In genomic region chr3R:15650250-15650649, dm6 we compare ENCODE assay signal across 2 fruit fly cellular contexts.
A peak's percentile ranks its signal among the peaks of the same experiment; 100 is the strongest.
TF ChIP-seq lines count a peak whose summit lies in the region.

No protein-coding gene starts in this region.

TF ChIP-seq in whole organism, embryonic, 481 proteins besides CTCF, POLR2A, EP300 and RAD21 (continued from another document):
- peak; percentile 41 for TF ChIP-seq dmrt99B (tag; optimal IDR thresholded peaks at IDR 0.05; lab: Kevin White, UChicago)
- peak; percentile 33 for TF ChIP-seq CG13424 (tag; optimal IDR thresholded peaks at IDR 0.05; lab: Kevin White, UChicago)
- peak; percentile 40 for TF ChIP-seq nmo (GFP tag; optimal IDR thresholded peaks at IDR 0.05; lab: Kevin White, UChicago)
- peak in 1 of 2 experiments; percentile 73 for TF ChIP-seq bsh (GFP tag; optimal IDR thresholded peaks at IDR 0.05; lab: Kevin White, UChicago)
- peak; percentile 41 for TF ChIP-seq CG11504 (tag; optimal IDR thresholded peaks at IDR 0.05; lab: Kevin White, UChicago)
- peak; percentile 69 for TF ChIP-seq CG17361 (GFP tag; IDR thresholded peaks at IDR 0.05; lab: Robert Waterston, UW)
- TF ChIP-seq Lim3 (GFP tag; IDR thresholded peaks at IDR 0.05; lab: Robert Waterston, UW), result no peak
- peak; percentile 34; the same call in 1 of the 2 replicates for TF ChIP-seq Xrp1 (GFP tag; IDR thresholded peaks at IDR 0.05; lab: Robert Waterston, UW)
- peak; percentile 45 for TF ChIP-seq phol (tag; optimal IDR thresholded peaks at IDR 0.05; lab: Kevin White, UChicago)
- peak; percentile 63 for TF ChIP-seq CG10979 (tag; optimal IDR thresholded peaks at IDR 0.05; lab: Kevin White, UChicago)
- peak; percentile 8 for TF ChIP-seq CG7556 (GFP tag; optimal IDR thresholded peaks at IDR 0.05; lab: Kevin White, UChicago)
- TF ChIP-seq Sox102F (GFP tag; optimal IDR thresholded peaks at IDR 0.05; lab: Kevin White, UChicago), result peak; percentile 56
- no peak for TF ChIP-seq Awh (GFP tag; IDR thresholded peaks at IDR 0.05; lab: Robert Waterston, UW)
- peak; percentile 51 for TF ChIP-seq CG15601 (tag; optimal IDR thresholded peaks at IDR 0.05; lab: Kevin White, UChicago)
- no peak for TF ChIP-seq pho (GFP tag; optimal IDR thresholded peaks at IDR 0.05; lab: Kevin White, UChicago)
- peak; percentile 16 for TF ChIP-seq trem (tag; optimal IDR thresholded peaks at IDR 0.05; lab: Kevin White, UChicago)
- TF ChIP-seq wek (GFP tag; optimal IDR thresholded peaks at IDR 0.05; lab: Kevin White, UChicago), result peak; percentile 32
- TF ChIP-seq CG8388 (GFP tag; optimal IDR thresholded peaks at IDR 0.05; lab: Kevin White, UChicago), result peak; percentile 36
- TF ChIP-seq CG7839 (tag; optimal IDR thresholded peaks at IDR 0.05; lab: Kevin White, UChicago), result peak; percentile 21
- peak; percentile 22 for TF ChIP-seq gsb-n (tag; optimal IDR thresholded peaks at IDR 0.05; lab: Kevin White, UChicago)
- TF ChIP-seq CG31388 (GFP tag; optimal IDR thresholded peaks at IDR 0.05; lab: Kevin White, UChicago), result no peak
- TF ChIP-seq lola (GFP tag; optimal IDR thresholded peaks at IDR 0.05; lab: Kevin White, UChicago), result peak in 1 of 3 experiments; percentile 79
- TF ChIP-seq CG7357 (GFP tag; IDR thresholded peaks at IDR 0.05; lab: Robert Waterston, UW), result 0 out of 3 replicates have a peak, but pooled peaks have one; percentile 7
- TF ChIP-seq CG1529 (GFP tag; optimal IDR thresholded peaks at IDR 0.05; lab: Kevin White, UChicago), result peak; percentile 15
- TF ChIP-seq CG8924 (tag; optimal IDR thresholded peaks at IDR 0.05; lab: Kevin White, UChicago), result peak; percentile 13
- no peak for TF ChIP-seq CG11247 (GFP tag; IDR thresholded peaks at IDR 0.05; lab: Robert Waterston, UW)
- TF ChIP-seq row (GFP tag; IDR thresholded peaks at IDR 0.05; lab: Robert Waterston, UW), result peak; percentile 33; the same call in 2 of the 3 replicates
- peak; percentile 79 for TF ChIP-seq CG18262 (tag; optimal IDR thresholded peaks at IDR 0.05; lab: Kevin White, UChicago)
- peak; percentile 34 for TF ChIP-seq fd96Cb (tag; optimal IDR thresholded peaks at IDR 0.05; lab: Kevin White, UChicago)
- peak; percentile 61 for TF ChIP-seq CG12391 (tag; optimal IDR thresholded peaks at IDR 0.05; lab: Kevin White, UChicago)
- no peak for TF ChIP-seq D (optimal IDR thresholded peaks at IDR 0.05; lab: Kevin White, UChicago)
- TF ChIP-seq D (GFP tag; optimal IDR thresholded peaks at IDR 0.05; lab: Kevin White, UChicago), result peak; percentile 15
- TF ChIP-seq CG33557 (GFP tag; optimal IDR thresholded peaks at IDR 0.05; lab: Kevin White, UChicago), result peak; percentile 35
- TF ChIP-seq CG17829 (tag; optimal IDR thresholded peaks at IDR 0.05; lab: Kevin White, UChicago), result peak; percentile 53
- TF ChIP-seq CG1603 (tag; optimal IDR thresholded peaks at IDR 0.05; lab: Kevin White, UChicago), result peak; percentile 16
- TF ChIP-seq dmrt11E (tag; optimal IDR thresholded peaks at IDR 0.05; lab: Kevin White, UChicago), result peak; percentile 84
- TF ChIP-seq CG10267 (tag; optimal IDR thresholded peaks at IDR 0.05; lab: Kevin White, UChicago), result peak; percentile 20
- peak; percentile 31; the same call in 1 of the 2 replicates for TF ChIP-seq lmd (GFP tag; IDR thresholded peaks at IDR 0.05; lab: Robert Waterston, UW)
- TF ChIP-seq Blimp-1 (GFP tag; optimal IDR thresholded peaks at IDR 0.05; lab: Kevin White, UChicago), result peak; percentile 51
- peak in 1 of 2 experiments; percentile 38 for TF ChIP-seq chif (GFP tag; optimal IDR thresholded peaks at IDR 0.05; lab: Kevin White, UChicago)
- TF ChIP-seq gcm (GFP tag; optimal IDR thresholded peaks at IDR 0.05; lab: Kevin White, UChicago), result peak; percentile 58
- peak; percentile 29; the same call in 1 of the 2 replicates for TF ChIP-seq Ptx1 (GFP tag; IDR thresholded peaks at IDR 0.05; lab: Robert Waterston, UW)
- peak; percentile 6 for TF ChIP-seq Xbp1 (GFP tag; optimal IDR thresholded peaks at IDR 0.05; lab: Kevin White, UChicago)
- TF ChIP-seq CG2712 (tag; optimal IDR thresholded peaks at IDR 0.05; lab: Kevin White, UChicago), result peak; percentile 78
- TF ChIP-seq Aef1 (GFP tag; IDR thresholded peaks at IDR 0.05; lab: Robert Waterston, UW), result no peak
- peak; percentile 80 for TF ChIP-seq D19A (tag; optimal IDR thresholded peaks at IDR 0.05; lab: Kevin White, UChicago)
- no peak for TF ChIP-seq ato (GFP tag; IDR thresholded peaks at IDR 0.05; lab: Robert Waterston, UW; ENCODE audit: partially characterized antibody)
- TF ChIP-seq CG9817 (tag; optimal IDR thresholded peaks at IDR 0.05; lab: Kevin White, UChicago), result no peak
- TF ChIP-seq CG3281 (GFP tag; optimal IDR thresholded peaks at IDR 0.05; lab: Kevin White, UChicago), result no peak
- TF ChIP-seq CG14710 (tag; optimal IDR thresholded peaks at IDR 0.05; lab: Kevin White, UChicago), result peak; percentile 38
- TF ChIP-seq grau (tag; optimal IDR thresholded peaks at IDR 0.05; lab: Kevin White, UChicago), result peak; percentile 45
- TF ChIP-seq Oli (tag; optimal IDR thresholded peaks at IDR 0.05; lab: Kevin White, UChicago), result peak; percentile 45
- no peak for TF ChIP-seq Jarid2 (GFP tag; optimal IDR thresholded peaks at IDR 0.05; lab: Kevin White, UChicago)
- peak; percentile 56 for TF ChIP-seq CoRest (tag; optimal IDR thresholded peaks at IDR 0.05; lab: Kevin White, UChicago)
- TF ChIP-seq oc (tag; optimal IDR thresholded peaks at IDR 0.05; lab: Kevin White, UChicago), result peak; percentile 7
- TF ChIP-seq unpg (GFP tag; optimal IDR thresholded peaks at IDR 0.05; lab: Kevin White, UChicago), result peak; percentile 35
- TF ChIP-seq Sox100B (GFP tag; optimal IDR thresholded peaks at IDR 0.05; lab: Kevin White, UChicago), result peak; percentile 0
TF ChIP-seq in whole organism, embryonic: peak in this region for 62.

TF ChIP-seq in whole organism, prepupa, 60 proteins besides CTCF, POLR2A, EP300 and RAD21 (continued from another document):
- TF ChIP-seq CG6854 (GFP tag; optimal IDR thresholded peaks at IDR 0.05; lab: Kevin White, UChicago) (no peak), CG11762 (GFP tag; optimal IDR thresholded peaks at IDR 0.05; lab: Kevin White, UChicago; ENCODE audit: insufficient read depth) (no peak), Met (GFP tag; optimal IDR thresholded peaks at IDR 0.05; lab: Kevin White, UChicago) (peak; percentile 31), Sox102F (GFP tag; optimal IDR thresholded peaks at IDR 0.05; lab: Kevin White, UChicago) (no peak), Hr39 (GFP tag; optimal IDR thresholded peaks at IDR 0.05; lab: Kevin White, UChicago) (peak; percentile 11), CG6163 (GFP tag; IDR thresholded peaks at IDR 0.05; lab: Robert Waterston, UW) (no peak), pdm3 (GFP tag; optimal IDR thresholded peaks at IDR 0.05; lab: Kevin White, UChicago) (peak; percentile 45), achi (GFP tag; optimal IDR thresholded peaks at IDR 0.05; lab: Kevin White, UChicago) (peak; percentile 52), CG15336 (GFP tag; IDR thresholded peaks at IDR 0.05; lab: Robert Waterston, UW) (peak; percentile 50), ss (GFP tag; optimal IDR thresholded peaks at IDR 0.05; lab: Kevin White, UChicago) (peak in 1 of 2 experiments; percentile 46), vri (GFP tag; optimal IDR thresholded peaks at IDR 0.05; lab: Kevin White, UChicago) (no peak), Ets21C (GFP tag; optimal IDR thresholded peaks at IDR 0.05; lab: Kevin White, UChicago) (no peak), svp (GFP tag; lab: Kevin White, UChicago) (peak; percentile 12), Gug (GFP tag; IDR thresholded peaks at IDR 0.05; lab: Robert Waterston, UW) (no peak; the same call in 1 of the 2 replicates), CG11902 (GFP tag; optimal IDR thresholded peaks at IDR 0.05; lab: Kevin White, UChicago) (no peak), Eip93F (GFP tag; optimal IDR thresholded peaks at IDR 0.05; lab: Kevin White, UChicago) (no peak), CG32006 (GFP tag; optimal IDR thresholded peaks at IDR 0.05; lab: Kevin White, UChicago) (peak; percentile 52), CG4318 (GFP tag; optimal IDR thresholded peaks at IDR 0.05; lab: Kevin White, UChicago) (no peak), CG8632 (GFP tag; optimal IDR thresholded peaks at IDR 0.05; lab: Kevin White, UChicago) (peak; percentile 28), CG9139 (GFP tag; optimal IDR thresholded peaks at IDR 0.05; lab: Kevin White, UChicago) (no peak), fd85E (GFP tag; optimal IDR thresholded peaks at IDR 0.05; lab: Kevin White, UChicago) (no peak), esn (GFP tag; optimal IDR thresholded peaks at IDR 0.05; lab: Kevin White, UChicago) (peak; percentile 13), CG6792 (GFP tag; optimal IDR thresholded peaks at IDR 0.05; lab: Kevin White, UChicago) (peak; percentile 16), CG10631 (GFP tag; optimal IDR thresholded peaks at IDR 0.05; lab: Kevin White, UChicago) (peak; percentile 56), CG31627 (GFP tag; optimal IDR thresholded peaks at IDR 0.05; lab: Kevin White, UChicago) (peak; percentile 18), CG6808 (GFP tag; optimal IDR thresholded peaks at IDR 0.05; lab: Kevin White, UChicago) (peak; percentile 55), spab (GFP tag; optimal IDR thresholded peaks at IDR 0.05; lab: Kevin White, UChicago) (peak; percentile 47)
